Worm (Caenorhabditis elegans): ENCODE results near the gene myo-3.

DNA sequence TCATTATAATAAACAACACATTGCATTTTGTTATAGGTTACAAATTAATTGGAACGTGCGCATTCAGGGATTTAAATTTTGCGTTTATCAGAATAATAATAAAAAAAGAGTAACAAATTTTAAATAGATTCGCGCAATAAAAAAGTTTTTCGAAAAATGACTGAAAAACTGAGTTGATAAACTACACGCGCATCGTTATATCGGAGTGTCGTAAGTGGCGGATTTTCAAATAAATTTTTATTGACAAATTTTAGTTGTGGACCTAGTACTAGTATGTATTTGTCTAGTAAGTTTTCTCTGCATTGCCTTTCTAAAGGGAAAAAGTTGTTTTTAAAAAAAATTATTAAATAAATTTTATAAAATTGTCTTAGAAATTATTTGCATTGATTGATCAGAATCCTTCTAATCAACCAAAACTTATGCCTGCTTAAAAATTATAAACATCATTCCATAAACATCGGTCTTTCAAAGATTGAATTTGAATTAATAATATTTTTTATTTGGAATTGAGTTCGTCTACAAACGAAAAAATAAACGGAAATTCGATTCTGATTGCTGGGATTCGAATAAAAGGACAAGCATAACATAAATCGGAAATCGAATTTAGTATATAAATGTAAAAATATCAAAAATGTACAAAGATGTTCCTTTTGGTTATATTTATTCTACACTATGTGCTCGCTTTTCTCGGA lies 49.7 kb downstream of the myo-3 start, which contains the start of gene srd-4:
- TF ChIP-seq jun-1 (tag; optimal IDR thresholded peaks at IDR 0.05) = no peak
- peak; percentile 91 for TF ChIP-seq dpl-1 (GFP tag; optimal IDR thresholded peaks at IDR 0.05)
- TF ChIP-seq fos-1 (tag; optimal IDR thresholded peaks at IDR 0.05) = no peak
- no peak for TF ChIP-seq arid-1 (GFP tag; conservative IDR thresholded peaks at IDR 0.05)
- no peak for TF ChIP-seq snpc-4 (tag; optimal IDR thresholded peaks at IDR 0.05)
- TF ChIP-seq lsy-2 (tag; optimal IDR thresholded peaks at IDR 0.05) = no peak
- TF ChIP-seq F49E8.2 (tag; optimal IDR thresholded peaks at IDR 0.05; ENCODE audit: borderline replicate concordance) = no peak
- TF ChIP-seq hmg-1.1 (GFP tag; IDR thresholded peaks at IDR 0.05) = no peak
- no peak for TF ChIP-seq sdz-12 (GFP tag; optimal IDR thresholded peaks at IDR 0.05)
- no peak for TF ChIP-seq nhr-76 (tag; optimal IDR thresholded peaks at IDR 0.05)
- TF ChIP-seq zag-1 (tag; optimal IDR thresholded peaks at IDR 0.05) = no peak
